Fruit fly (Drosophila melanogaster): Measurements from ENCODE around the gene Gyc89Da.

Gyc89Da gene

dm6 chr3R:16497379-16497778 lies 25.0 kb downstream of the Gyc89Da start:
- TF ChIP-seq dmrt93B (GFP tag; optimal IDR thresholded peaks at IDR 0.05) = peak; percentile 44
- TF ChIP-seq psq (GFP tag; optimal IDR thresholded peaks at IDR 0.05) = peak; percentile 63
- peak; percentile 80 for TF ChIP-seq Hr83 (GFP tag; optimal IDR thresholded peaks at IDR 0.05; ENCODE audit: poor library complexity, severe bottlenecking)
- peak; percentile 69 for TF ChIP-seq OdsH (GFP tag; optimal IDR thresholded peaks at IDR 0.05)
- TF ChIP-seq CG9705 (GFP tag; optimal IDR thresholded peaks at IDR 0.05) = peak; percentile 26
- peak; percentile 66 for TF ChIP-seq fru (GFP tag; optimal IDR thresholded peaks at IDR 0.05)
- no peak for TF ChIP-seq Hr78 (GFP tag; optimal IDR thresholded peaks at IDR 0.05)
- peak; percentile 74 for TF ChIP-seq rgr (GFP tag; optimal IDR thresholded peaks at IDR 0.05)
- peak; percentile 66 for TF ChIP-seq sv (GFP tag; optimal IDR thresholded peaks at IDR 0.05)
- no peak for TF ChIP-seq Rel (GFP tag; optimal IDR thresholded peaks at IDR 0.05)
- no peak for TF ChIP-seq Rel (tag; optimal IDR thresholded peaks at IDR 0.05)
- TF ChIP-seq CG32264 (GFP tag; optimal IDR thresholded peaks at IDR 0.05) = no peak
- no peak for TF ChIP-seq Abd-B (GFP tag; optimal IDR thresholded peaks at IDR 0.05)
- TF ChIP-seq h (GFP tag; optimal IDR thresholded peaks at IDR 0.05) = peak; percentile 67
- TF ChIP-seq HLH106 (tag; optimal IDR thresholded peaks at IDR 0.05) = peak; percentile 69
- TF ChIP-seq sage (GFP tag; optimal IDR thresholded peaks at IDR 0.05) = peak; percentile 23
- TF ChIP-seq Sp1 (GFP tag; optimal IDR thresholded peaks at IDR 0.05) = no peak
- TF ChIP-seq Dfd (GFP tag; optimal IDR thresholded peaks at IDR 0.05) = no peak
- no peak for TF ChIP-seq Jra (GFP tag; optimal IDR thresholded peaks at IDR 0.05)
- TF ChIP-seq N (GFP tag; optimal IDR thresholded peaks at IDR 0.05) = no peak
- no peak for TF ChIP-seq Hnf4 (GFP tag; optimal IDR thresholded peaks at IDR 0.05)
- TF ChIP-seq dl (GFP tag; optimal IDR thresholded peaks at IDR 0.05; ENCODE audit: insufficient read depth in 1 of 2, partially characterized antibody in 2 of 2) = no peak
- TF ChIP-seq woc (GFP tag; optimal IDR thresholded peaks at IDR 0.05) = no peak
- TF ChIP-seq br (GFP tag; optimal IDR thresholded peaks at IDR 0.05) = peak; percentile 57
- peak in 1 of 2 experiments; percentile 80 for TF ChIP-seq foxo (GFP tag; optimal IDR thresholded peaks at IDR 0.05)
- peak; percentile 89 for TF ChIP-seq Myc (optimal IDR thresholded peaks at IDR 0.05)
- TF ChIP-seq ey (GFP tag; optimal IDR thresholded peaks at IDR 0.05) = peak; percentile 26

DNA sequence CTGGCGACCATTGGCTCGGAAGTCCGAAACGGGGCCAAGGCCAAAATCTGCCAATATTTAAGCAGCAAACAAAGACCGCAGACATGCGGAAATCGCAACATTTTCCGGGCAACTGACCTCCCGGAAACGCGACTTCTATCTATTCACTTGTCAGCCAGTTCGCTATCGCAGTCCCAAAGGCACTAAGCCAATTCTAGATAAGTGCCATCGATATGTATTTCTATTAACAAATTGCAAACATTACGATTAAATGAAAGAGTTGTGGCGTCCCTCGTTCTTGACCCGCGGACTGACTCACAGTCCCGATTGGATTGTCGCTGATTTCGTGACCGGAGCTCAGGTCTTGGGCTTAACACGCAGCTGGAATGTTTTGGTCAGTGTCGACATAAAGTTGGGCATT lies 26.5 kb downstream of the Gyc89Da start, which contains the start of gene Gr89a:
Gr89a (minus strand) TSS at position 101 of the 400 bp plus-strand sequence.
- TF ChIP-seq Hr78 (GFP tag; optimal IDR thresholded peaks at IDR 0.05) (no peak), Dfd (GFP tag; optimal IDR thresholded peaks at IDR 0.05) (no peak), CG32264 (GFP tag; optimal IDR thresholded peaks at IDR 0.05) (no peak), tai (GFP tag; optimal IDR thresholded peaks at IDR 0.05) (no peak), brk (GFP tag; optimal IDR thresholded peaks at IDR 0.05) (no peak), HLH106 (tag; optimal IDR thresholded peaks at IDR 0.05) (no peak), Myc (optimal IDR thresholded peaks at IDR 0.05) (no peak), Vsx2 (GFP tag; optimal IDR thresholded peaks at IDR 0.05; ENCODE audit: partially characterized antibody) (no peak), Mio (GFP tag; optimal IDR thresholded peaks at IDR 0.05) (no peak), foxo (GFP tag; optimal IDR thresholded peaks at IDR 0.05) (no peak), ey (GFP tag; optimal IDR thresholded peaks at IDR 0.05) (no peak), Hr83 (GFP tag; optimal IDR thresholded peaks at IDR 0.05; ENCODE audit: poor library complexity, severe bottlenecking) (no peak)

DNA sequence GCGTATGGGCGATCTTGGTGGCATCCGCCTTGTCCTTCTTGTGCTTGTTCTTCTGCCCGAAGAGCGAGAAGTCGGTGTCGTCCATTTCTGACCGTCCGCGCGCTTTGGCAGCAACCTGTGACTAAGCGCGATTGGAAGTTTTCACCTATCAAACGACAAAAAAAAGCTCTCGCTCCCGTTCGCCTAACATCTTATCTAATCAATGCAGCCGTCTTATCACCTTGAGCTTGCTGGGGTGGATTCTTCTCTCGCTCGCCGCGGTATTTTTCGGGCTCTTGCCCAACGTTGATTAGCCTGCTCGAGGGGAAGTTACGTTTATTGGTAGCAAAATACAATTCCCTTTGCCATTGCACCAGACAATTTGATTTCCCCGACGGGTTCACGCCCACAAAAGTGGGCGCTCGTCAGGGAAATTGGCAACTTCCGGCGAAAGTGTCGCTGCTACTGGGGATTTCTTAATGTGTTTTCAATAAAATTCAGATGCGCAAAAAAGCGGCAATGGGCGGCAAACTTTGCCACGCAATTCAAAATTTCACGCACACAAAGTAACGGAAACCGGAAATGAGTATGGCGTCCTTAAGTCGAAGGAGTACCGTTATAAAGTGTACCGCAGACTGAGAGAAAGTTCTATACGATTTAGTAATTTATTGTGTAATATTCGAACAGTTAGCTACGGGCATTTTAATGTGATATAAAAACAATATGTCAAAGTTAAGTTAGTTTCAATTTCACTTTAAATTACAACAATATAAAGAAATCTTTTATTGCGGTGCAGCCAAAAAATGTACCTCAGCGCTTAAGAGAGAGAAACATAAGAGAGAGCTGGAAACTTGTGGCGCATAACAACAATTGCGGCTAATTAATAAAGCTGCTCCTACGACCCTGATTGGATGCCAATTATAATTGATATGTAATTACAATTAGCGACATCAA lies 28.8 kb downstream of the Gyc89Da start, which contains the start of gene Decay:
Decay (minus strand) TSS at position 132 of the 933 bp plus-strand sequence.
- TF ChIP-seq h (GFP tag; optimal IDR thresholded peaks at IDR 0.05) = peak; percentile 28
- TF ChIP-seq Mio (GFP tag; optimal IDR thresholded peaks at IDR 0.05) = no peak
- TF ChIP-seq OdsH (GFP tag; optimal IDR thresholded peaks at IDR 0.05) = peak; percentile 28
- peak; percentile 40 for TF ChIP-seq rgr (GFP tag; optimal IDR thresholded peaks at IDR 0.05)
- TF ChIP-seq Rel (GFP tag; optimal IDR thresholded peaks at IDR 0.05) = no peak
- TF ChIP-seq Rel (tag; optimal IDR thresholded peaks at IDR 0.05) = no peak
- TF ChIP-seq foxo (GFP tag; optimal IDR thresholded peaks at IDR 0.05) = peak in 1 of 2 experiments; percentile 28
- TF ChIP-seq psq (GFP tag; optimal IDR thresholded peaks at IDR 0.05) = no peak
- TF ChIP-seq Vsx2 (GFP tag; optimal IDR thresholded peaks at IDR 0.05; ENCODE audit: partially characterized antibody) = peak; percentile 90
- TF ChIP-seq Hnf4 (GFP tag; optimal IDR thresholded peaks at IDR 0.05) = peak; percentile 26
- peak; percentile 8 for TF ChIP-seq br (GFP tag; optimal IDR thresholded peaks at IDR 0.05)
- peak; percentile 47 for TF ChIP-seq fru (GFP tag; optimal IDR thresholded peaks at IDR 0.05)
- peak; percentile 16 for TF ChIP-seq ey (GFP tag; optimal IDR thresholded peaks at IDR 0.05)
